Fruit fly (Drosophila melanogaster) whole organism, wandering third instar larva: ENCODE results near the gene CG3223.
A peak's percentile ranks its signal among the peaks of the same experiment; 100 is the strongest.

ENCODE experiments used
- Abd-B ChIP-seq: fragments of >200 bp; optimal IDR thresholded peaks from 2 replicates; lab custom pipeline; 2017; ENCODE audit warnings: missing biosample characterization, missing genetic modification characterization
- CG32264 ChIP-seq: fragments of 200-800 bp; sonication (Bioruptor generic); optimal IDR thresholded peaks from 2 replicates; lab custom pipeline; 2016; ENCODE audit warnings: missing biosample characterization, missing genetic modification characterization
- CG9705 ChIP-seq: fragments of 200-800 bp; sonication (Bioruptor generic); optimal IDR thresholded peaks from 2 replicates; lab custom pipeline; 2018; ENCODE audit warnings: missing biosample characterization, mild to moderate bottlenecking, missing genetic modification characterization
- CrebA ChIP-seq: fragments of 200-800 bp; sonication (Bioruptor generic); optimal IDR thresholded peaks from 2 replicates; lab custom pipeline; 2016; ENCODE audit warnings: missing biosample characterization, mild to moderate bottlenecking, missing genetic modification characterization, borderline replicate concordance
- Dfd ChIP-seq: fragments of >200 bp; optimal IDR thresholded peaks from 2 replicates; lab custom pipeline; 2017; ENCODE audit warnings: missing biosample characterization, missing genetic modification characterization
- Dif ChIP-seq: fragments of 200-275, 200-300 bp; sonication (Bioruptor generic); optimal IDR thresholded peaks from 2 replicates; lab custom pipeline; 2018; ENCODE audit warnings: missing biosample characterization, missing genetic modification characterization; ENCODE audit not compliant: partially characterized antibody
- GATAd ChIP-seq: sonication (Bioruptor generic); optimal IDR thresholded peaks from 2 replicates; lab custom pipeline; 2016; ENCODE audit warnings: missing biosample characterization, missing genetic modification characterization
- HLH106 ChIP-seq: fragments of 200-800 bp; optimal IDR thresholded peaks from 3 replicates; lab custom pipeline; 2019; ENCODE audit warnings: missing biosample characterization, mild to moderate bottlenecking, missing genetic modification characterization, moderate library complexity
- Hnf4 ChIP-seq: fragments of 200-800 bp; sonication (Bioruptor generic); optimal IDR thresholded peaks from 2 replicates; lab custom pipeline; 2016; ENCODE audit warnings: missing biosample characterization, mild to moderate bottlenecking, missing genetic modification characterization
- Hr78 ChIP-seq: fragments of >200 bp; optimal IDR thresholded peaks from 2 replicates; lab custom pipeline; 2017; ENCODE audit warnings: missing biosample characterization, missing genetic modification characterization
- Hr83 ChIP-seq: fragments of 200-300 bp; sonication (Bioruptor generic); optimal IDR thresholded peaks from 2 replicates; lab custom pipeline; 2016; ENCODE audit warnings: missing biosample characterization, mild to moderate bottlenecking, missing genetic modification characterization, moderate library complexity; ENCODE audit not compliant: poor library complexity, severe bottlenecking
- Jra ChIP-seq: sonication (Bioruptor generic); optimal IDR thresholded peaks from 2 replicates; lab custom pipeline; 2016; ENCODE audit warnings: missing biosample characterization, missing genetic modification characterization
- Mio ChIP-seq: sonication (Bioruptor generic); optimal IDR thresholded peaks from 2 replicates; lab custom pipeline; 2016; ENCODE audit warnings: missing biosample characterization, missing genetic modification characterization
- Myc ChIP-seq: fragments of >200 bp; optimal IDR thresholded peaks from 2 replicates; lab custom pipeline; 2017
- N ChIP-seq: fragments of >200 bp; optimal IDR thresholded peaks from 2 replicates; lab custom pipeline; 2018; ENCODE audit warnings: missing biosample characterization, missing external identifiers, missing genetic modification characterization
- OdsH ChIP-seq: fragments of 200-800 bp; sonication (Bioruptor generic); optimal IDR thresholded peaks from 2 replicates; lab custom pipeline; 2016; ENCODE audit warnings: missing biosample characterization, mild to moderate bottlenecking, missing genetic modification characterization
- Rel ChIP-seq, 2 experiments: fragments of 200-800 bp; sonication (Bioruptor generic) in 1 of 2; optimal IDR thresholded peaks; 2 replicates in 1 of 2; 3 replicates in 1 of 2; lab custom pipeline; 2016 to 2019; ENCODE audit warnings: mild to moderate bottlenecking in 2 of 2, missing biosample characterization in 2 of 2, missing genetic modification characterization in 2 of 2, moderate library complexity in 1 of 2
- Sp1 ChIP-seq: fragments of 200-800 bp; sonication (Bioruptor generic); optimal IDR thresholded peaks from 3 replicates; lab custom pipeline; 2019; ENCODE audit warnings: missing biosample characterization, mild to moderate bottlenecking, missing genetic modification characterization, moderate library complexity
- Vsx2 ChIP-seq: fragments of 200-300, 225-300 bp; sonication (Bioruptor generic); optimal IDR thresholded peaks from 2 replicates; lab custom pipeline; 2018; ENCODE audit warnings: missing biosample characterization, missing genetic modification characterization; ENCODE audit not compliant: partially characterized antibody
- br ChIP-seq: fragments of 200-800 bp; sonication (Bioruptor generic); optimal IDR thresholded peaks from 2 replicates; lab custom pipeline; 2016; ENCODE audit warnings: missing biosample characterization, missing genetic modification characterization
- brk ChIP-seq: fragments of 200-800 bp; sonication (Bioruptor generic); optimal IDR thresholded peaks from 2 replicates; lab custom pipeline; 2016; ENCODE audit warnings: missing biosample characterization, mild to moderate bottlenecking, missing genetic modification characterization
- dl ChIP-seq, 2 experiments: fragments of 175-275, 200-275 bp in 1 of 2; fragments of 200-275 bp in 1 of 2; sonication (Bioruptor generic); optimal IDR thresholded peaks; lab custom pipeline; 2018; ENCODE audit warnings: mild to moderate bottlenecking in 2 of 2, missing biosample characterization in 2 of 2, missing genetic modification characterization in 2 of 2, moderate library complexity in 2 of 2; ENCODE audit not compliant: partially characterized antibody in 2 of 2, insufficient read depth in 1 of 2
- dmrt93B ChIP-seq: fragments of 200-800 bp; sonication (Bioruptor generic); optimal IDR thresholded peaks from 2 replicates; lab custom pipeline; 2018; ENCODE audit warnings: missing biosample characterization, mild to moderate bottlenecking, missing genetic modification characterization
- dsf ChIP-seq: sonication (Bioruptor generic); optimal IDR thresholded peaks from 2 replicates; lab custom pipeline; 2016; ENCODE audit warnings: missing biosample characterization, missing genetic modification characterization, borderline replicate concordance
- ey ChIP-seq: fragments of 200-800 bp; sonication (Bioruptor generic); optimal IDR thresholded peaks from 2 replicates; lab custom pipeline; 2016; ENCODE audit warnings: missing biosample characterization, missing genetic modification characterization
- foxo ChIP-seq, 2 experiments: fragments of 200-800 bp; sonication (Bioruptor generic); optimal IDR thresholded peaks; 2 replicates in 1 of 2; 3 replicates in 1 of 2; lab custom pipeline; 2016 to 2017; ENCODE audit warnings: missing biosample characterization in 2 of 2, missing genetic modification characterization in 2 of 2
- fru ChIP-seq: fragments of 200-800 bp; sonication (Bioruptor generic); optimal IDR thresholded peaks from 3 replicates; lab custom pipeline; 2016; ENCODE audit warnings: missing biosample characterization, mild to moderate bottlenecking, missing genetic modification characterization
- h ChIP-seq: fragments of 200-800 bp; sonication (Bioruptor generic); optimal IDR thresholded peaks from 3 replicates; lab custom pipeline; 2016; ENCODE audit warnings: missing biosample characterization, mild to moderate bottlenecking, missing genetic modification characterization
- jim ChIP-seq: fragments of 175-275, 200-325 bp; sonication (Bioruptor generic); optimal IDR thresholded peaks from 2 replicates; lab custom pipeline; 2016; ENCODE audit warnings: missing biosample characterization, mild to moderate bottlenecking, missing genetic modification characterization
- lola ChIP-seq: fragments of >200 bp; optimal IDR thresholded peaks from 2 replicates; lab custom pipeline; 2017; ENCODE audit warnings: missing biosample characterization, missing genetic modification characterization
- pan ChIP-seq: fragments of >200 bp; optimal IDR thresholded peaks from 2 replicates; lab custom pipeline; 2017
- psq ChIP-seq: fragments of 200-800 bp; sonication (Bioruptor generic); optimal IDR thresholded peaks from 3 replicates; lab custom pipeline; 2017; ENCODE audit warnings: missing biosample characterization, mild to moderate bottlenecking, missing genetic modification characterization, moderate library complexity
- rgr ChIP-seq: fragments of 200-800 bp; sonication (Bioruptor generic); optimal IDR thresholded peaks from 3 replicates; lab custom pipeline; 2016; ENCODE audit warnings: missing biosample characterization, mild to moderate bottlenecking, missing genetic modification characterization
- sage ChIP-seq: fragments of 200-800 bp; sonication (Bioruptor generic); optimal IDR thresholded peaks from 2 replicates; lab custom pipeline; 2016; ENCODE audit warnings: missing biosample characterization, mild to moderate bottlenecking, missing genetic modification characterization
- sv ChIP-seq: fragments of 200-800 bp; sonication (Bioruptor generic); optimal IDR thresholded peaks from 3 replicates; lab custom pipeline; 2016; ENCODE audit warnings: missing biosample characterization, missing genetic modification characterization
- tai ChIP-seq: sonication (Bioruptor generic); optimal IDR thresholded peaks from 2 replicates; lab custom pipeline; 2016; ENCODE audit warnings: missing biosample characterization, missing genetic modification characterization
- usp ChIP-seq: fragments of >200 bp; optimal IDR thresholded peaks from 2 replicates; lab custom pipeline; 2017; ENCODE audit warnings: missing biosample characterization, missing genetic modification characterization
- woc ChIP-seq: sonication (Bioruptor generic); optimal IDR thresholded peaks from 2 replicates; lab custom pipeline; 2016; ENCODE audit warnings: missing biosample characterization, mild to moderate bottlenecking, missing genetic modification characterization

Gene CG3223

DNA sequence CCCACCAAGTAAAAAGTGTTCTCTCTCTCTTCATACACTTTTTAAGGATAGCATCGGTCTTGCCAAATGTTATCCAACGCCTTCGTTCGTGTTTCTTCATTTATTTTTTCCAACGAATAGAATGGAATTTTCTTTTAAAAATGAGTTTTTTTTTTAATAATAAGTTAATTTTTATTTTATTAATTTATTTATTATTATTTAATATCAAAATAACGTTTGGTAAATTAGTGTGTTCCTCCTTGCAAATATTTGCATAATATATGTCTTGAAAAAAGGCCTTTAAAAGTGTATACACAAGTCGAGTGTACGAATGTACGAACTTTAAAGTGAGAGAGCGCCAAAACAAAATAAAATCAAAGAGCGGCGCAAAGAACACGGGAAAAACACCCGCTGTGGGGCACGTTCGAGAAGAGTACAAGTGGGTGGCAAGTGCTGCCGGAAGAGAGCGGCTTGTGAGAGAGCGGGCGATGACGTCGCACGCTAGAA is 18.0 kb downstream of the CG3223 start:
- TF ChIP-seq CG9705 (no peak), Rel (GFP tag; optimal IDR thresholded peaks at IDR 0.05; lab: Kevin White, UChicago) (peak; percentile 22), Rel (tag; optimal IDR thresholded peaks at IDR 0.05; lab: Kevin White, UChicago) (peak; percentile 51), OdsH (GFP tag; lab: Kevin White, UChicago) (peak; percentile 81), Vsx2 (GFP tag; lab: Kevin White, UChicago) (no peak), dmrt93B (peak; percentile 65), GATAd (GFP tag; lab: Kevin White, UChicago) (no peak), Sp1 (peak; percentile 90), Dif (GFP tag; lab: Kevin White, UChicago) (peak; percentile 55), Hr78 (GFP tag; lab: Kevin White, UChicago) (no peak), h (GFP tag; lab: Kevin White, UChicago) (peak; percentile 18), rgr (peak; percentile 84), pan (lab: Kevin White, UChicago) (no peak), Dfd (GFP tag; lab: Kevin White, UChicago) (no peak), br (GFP tag; lab: Kevin White, UChicago) (peak; percentile 62), N (GFP tag; lab: Kevin White, UChicago) (no peak), psq (GFP tag; lab: Kevin White, UChicago) (peak; percentile 85), Jra (GFP tag; lab: Kevin White, UChicago) (no peak), ey (GFP tag; lab: Kevin White, UChicago) (peak; percentile 53), Abd-B (GFP tag; lab: Kevin White, UChicago) (no peak), sage (GFP tag; lab: Kevin White, UChicago) (peak; percentile 67), Myc (lab: Kevin White, UChicago) (no peak), jim (GFP tag; lab: Kevin White, UChicago) (no peak), dl (GFP tag; optimal IDR thresholded peaks at IDR 0.05; lab: Kevin White, UChicago; ENCODE audit: insufficient read depth in 1 of 2, partially characterized antibody in 2 of 2) (peak; percentile 17 to 28), HLH106 (tag; lab: Kevin White, UChicago) (peak; percentile 82), CG32264 (GFP tag; lab: Kevin White, UChicago) (no peak), Hnf4 (GFP tag; lab: Kevin White, UChicago) (no peak), fru (GFP tag; lab: Kevin White, UChicago) (no peak), brk (GFP tag; lab: Kevin White, UChicago) (no peak), woc (peak; percentile 75), sv (GFP tag; lab: Kevin White, UChicago) (peak; percentile 12), usp (no peak), foxo (GFP tag; optimal IDR thresholded peaks at IDR 0.05; lab: Kevin White, UChicago) (peak in 1 of 2 experiments; percentile 76), lola (GFP tag; lab: Kevin White, UChicago) (no peak), Mio (GFP tag; lab: Kevin White, UChicago) (no peak), CrebA (GFP tag; lab: Kevin White, UChicago) (no peak), tai (GFP tag; lab: Kevin White, UChicago) (no peak), Hr83 (no peak), dsf (GFP tag; lab: Kevin White, UChicago) (no peak)

DNA sequence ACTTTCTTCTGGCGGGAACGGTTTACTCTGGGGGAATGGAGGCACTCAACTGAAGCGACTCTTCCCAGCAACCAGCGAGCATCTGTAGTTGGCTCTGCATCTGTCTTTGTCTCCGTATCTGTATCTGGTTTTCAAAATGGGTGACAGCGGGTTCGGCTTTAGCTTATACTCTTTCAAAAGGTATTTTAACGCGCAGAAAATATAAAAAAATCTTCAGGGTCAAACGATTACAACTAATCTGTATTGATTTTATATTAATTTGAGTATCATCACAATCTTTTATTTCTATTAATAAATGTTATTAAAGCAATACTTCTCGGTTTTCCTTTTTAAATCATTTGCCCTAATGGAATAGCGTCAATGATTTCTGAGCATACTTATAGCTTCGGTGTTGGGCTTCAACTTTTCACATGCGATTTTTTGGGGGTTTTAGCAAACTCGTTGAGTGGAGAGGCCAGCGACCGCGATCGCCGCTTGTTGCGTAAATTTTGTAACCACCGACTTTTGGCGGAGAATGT is 20.4 kb downstream of the CG3223 start, which contains the start of gene ImpE3:
ImpE3 (minus strand) TSS at position 51 of the 518 bp plus-strand sequence.
- TF ChIP-seq CG32264 (GFP tag; lab: Kevin White, UChicago) (peak; percentile 14), tai (GFP tag; lab: Kevin White, UChicago) (no peak), dmrt93B (peak; percentile 30), Jra (GFP tag; lab: Kevin White, UChicago) (no peak), rgr (peak; percentile 66), Hr83 (no peak), Rel (GFP tag; optimal IDR thresholded peaks at IDR 0.05; lab: Kevin White, UChicago) (peak; percentile 2), Rel (tag; optimal IDR thresholded peaks at IDR 0.05; lab: Kevin White, UChicago) (peak; percentile 96), Sp1 (peak; percentile 80), CG9705 (peak; percentile 46), Abd-B (GFP tag; lab: Kevin White, UChicago) (no peak), Myc (lab: Kevin White, UChicago) (no peak), ey (GFP tag; lab: Kevin White, UChicago) (peak; percentile 59), woc (peak; percentile 91), lola (GFP tag; lab: Kevin White, UChicago) (no peak), HLH106 (tag; lab: Kevin White, UChicago) (peak; percentile 74), OdsH (GFP tag; lab: Kevin White, UChicago) (peak; percentile 63), br (GFP tag; lab: Kevin White, UChicago) (peak; percentile 67), sage (GFP tag; lab: Kevin White, UChicago) (peak; percentile 63), Hr78 (GFP tag; lab: Kevin White, UChicago) (no peak), psq (GFP tag; lab: Kevin White, UChicago) (peak; percentile 61), h (GFP tag; lab: Kevin White, UChicago) (peak; percentile 75), foxo (GFP tag; optimal IDR thresholded peaks at IDR 0.05; lab: Kevin White, UChicago) (peak in 1 of 2 experiments; percentile 76), fru (GFP tag; lab: Kevin White, UChicago) (peak; percentile 79), jim (GFP tag; lab: Kevin White, UChicago) (no peak)
- TF ChIP-seq, all 38 proteins: peak for 16
